Fruit fly (Drosophila melanogaster): ENCODE results near the gene CG34347.

dm6 chr3R:31325055-31325454, 14.1 kb downstream of the CG34347 start:
- TF ChIP-seq CG8478 (optimal IDR thresholded peaks at IDR 0.05) (no peak), CTCF (optimal IDR thresholded peaks at IDR 0.05) (no peak)

Data from S2 (cell line).